Fruit fly (Drosophila melanogaster): Measurements from ENCODE around the gene rdx.

rdx gene

DNA sequence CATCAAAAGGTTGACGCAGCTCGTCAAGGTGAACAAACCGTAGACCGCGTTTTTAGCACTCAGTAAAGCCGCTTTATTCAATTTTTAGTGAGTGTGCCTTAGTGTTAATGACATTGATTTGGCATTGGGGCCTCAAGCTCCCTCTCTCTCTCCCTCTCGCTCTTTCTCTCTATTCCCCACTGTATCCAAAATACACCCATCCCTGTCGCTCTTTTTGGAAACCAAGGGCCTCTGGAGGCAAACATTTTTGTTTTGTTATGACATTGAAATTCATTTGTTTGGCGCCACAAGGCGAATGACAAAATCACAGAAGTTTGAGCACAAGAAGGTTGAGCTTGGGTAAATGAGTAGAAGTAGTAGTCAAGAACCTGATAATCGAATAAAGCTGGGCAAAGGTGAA is 59.2 kb downstream of the rdx start (continued):
- TF ChIP-seq CG14050 (GFP tag; IDR thresholded peaks at IDR 0.05) (no peak), chinmo (GFP tag; IDR thresholded peaks at IDR 0.05; ENCODE audit: partially characterized antibody) (0 out of 4 replicates have a peak, but pooled peaks have one; percentile 56), ken (GFP tag; IDR thresholded peaks at IDR 0.05) (no peak), Dek (tag; optimal IDR thresholded peaks at IDR 0.05) (no peak), insv (GFP tag; optimal IDR thresholded peaks at IDR 0.05) (no peak), CG2120 (GFP tag; optimal IDR thresholded peaks at IDR 0.05) (no peak), fd3F (GFP tag; optimal IDR thresholded peaks at IDR 0.05) (no peak), grau (tag; optimal IDR thresholded peaks at IDR 0.05) (no peak), CG9609 (GFP tag; optimal IDR thresholded peaks at IDR 0.05) (no peak), CG7839 (tag; optimal IDR thresholded peaks at IDR 0.05) (no peak), bab2 (GFP tag; optimal IDR thresholded peaks at IDR 0.05) (no peak), sens (GFP tag) (peak; percentile 70), CG15514 (GFP tag; optimal IDR thresholded peaks at IDR 0.05) (no peak), CG33557 (GFP tag; optimal IDR thresholded peaks at IDR 0.05) (no peak), ato (GFP tag; IDR thresholded peaks at IDR 0.05; ENCODE audit: partially characterized antibody) (no peak), Ada2b (GFP tag; IDR thresholded peaks at IDR 0.05) (no peak), p53 (GFP tag; optimal IDR thresholded peaks at IDR 0.05) (no peak), Scr (GFP tag; IDR thresholded peaks at IDR 0.05; ENCODE audit: partially characterized antibody) (no peak), Hr78 (GFP tag; optimal IDR thresholded peaks at IDR 0.05) (no peak), Ravus (GFP tag; IDR thresholded peaks at IDR 0.05) (no peak), vnd (GFP tag; IDR thresholded peaks at IDR 0.05; ENCODE audit: partially characterized antibody) (0 out of 3 replicates have a peak, but pooled peaks have one; percentile 32), CG10321 (GFP tag; IDR thresholded peaks at IDR 0.05) (0 out of 2 replicates have a peak, but pooled peaks have one; percentile 15), sd (tag; optimal IDR thresholded peaks at IDR 0.05) (peak; percentile 34), CG3838 (GFP tag; optimal IDR thresholded peaks at IDR 0.05) (no peak)

DNA sequence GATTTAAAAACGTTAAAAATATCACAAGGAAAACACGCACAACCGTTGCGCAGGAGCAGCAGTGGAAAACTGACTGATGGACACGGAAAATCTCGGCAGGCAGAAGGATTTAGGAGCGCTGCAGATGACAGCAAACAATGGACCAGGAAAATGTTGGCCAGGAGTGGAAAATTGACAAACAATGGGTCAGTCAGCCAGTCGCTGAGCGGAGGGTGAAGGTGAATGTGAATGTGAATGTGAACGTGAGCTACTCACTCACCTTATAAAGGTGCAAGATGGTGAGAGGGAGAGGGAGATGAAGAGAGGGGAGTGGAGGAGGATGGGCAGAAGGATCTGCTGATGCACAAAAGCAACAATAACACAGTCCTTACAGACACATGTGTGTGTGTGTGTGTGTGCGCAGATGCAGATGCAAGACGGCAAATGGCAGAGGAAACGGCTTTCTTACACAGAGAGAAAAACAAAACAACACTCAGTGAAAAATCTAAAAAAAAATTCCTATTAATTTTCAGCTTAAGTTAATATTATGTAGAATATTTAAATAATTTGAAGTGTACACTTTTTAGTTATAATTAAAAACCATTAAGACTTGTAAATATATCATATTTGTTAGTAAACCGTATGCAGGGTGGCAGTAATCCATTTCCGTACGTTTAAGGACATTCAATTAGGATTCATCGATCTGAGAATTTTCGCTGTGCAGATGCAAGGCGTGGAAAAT is 60.0 kb downstream of the rdx start:
- TF ChIP-seq CG32767 (GFP tag; IDR thresholded peaks at IDR 0.05) (no peak), trh (GFP tag; optimal IDR thresholded peaks at IDR 0.05) (no peak), row (GFP tag; IDR thresholded peaks at IDR 0.05) (peak; percentile 26; the same call in 1 of the 3 replicates), hkb (optimal IDR thresholded peaks at IDR 0.05) (no peak), hkb (GFP tag; IDR thresholded peaks at IDR 0.05) (peak; percentile 26; the same call in 1 of the 2 replicates), CG11695 (GFP tag; IDR thresholded peaks at IDR 0.05) (no peak), CG14710 (tag; optimal IDR thresholded peaks at IDR 0.05) (peak; percentile 36), CG15269 (tag; optimal IDR thresholded peaks at IDR 0.05) (no peak), zf30C (GFP tag; optimal IDR thresholded peaks at IDR 0.05) (peak; percentile 89), Elba2 (GFP tag; optimal IDR thresholded peaks at IDR 0.05) (no peak), CG18011 (GFP tag; optimal IDR thresholded peaks at IDR 0.05) (no peak), HHEX (GFP tag; optimal IDR thresholded peaks at IDR 0.05) (no peak), CG12942 (GFP tag; optimal IDR thresholded peaks at IDR 0.05) (no peak), fd102C (GFP tag; optimal IDR thresholded peaks at IDR 0.05) (peak; percentile 14), CG18764 (GFP tag; optimal IDR thresholded peaks at IDR 0.05) (no peak), fd96Cb (tag; optimal IDR thresholded peaks at IDR 0.05) (peak; percentile 1), CG9876 (GFP tag; optimal IDR thresholded peaks at IDR 0.05) (no peak), Deaf1 (tag; optimal IDR thresholded peaks at IDR 0.05) (no peak), slou (GFP tag; optimal IDR thresholded peaks at IDR 0.05) (no peak), BEAF-32 (GFP tag; optimal IDR thresholded peaks at IDR 0.05) (no peak), lola (GFP tag; optimal IDR thresholded peaks at IDR 0.05) (peak in 1 of 3 experiments; percentile 55), D (optimal IDR thresholded peaks at IDR 0.05) (peak; percentile 98), D (GFP tag; optimal IDR thresholded peaks at IDR 0.05) (peak; percentile 28), Ptx1 (GFP tag; IDR thresholded peaks at IDR 0.05) (peak; percentile 16; the same call in 1 of the 2 replicates), bsh (GFP tag; optimal IDR thresholded peaks at IDR 0.05) (peak in 1 of 2 experiments; percentile 12)

Data from whole organism, embryonic.